Worm (Caenorhabditis elegans): ENCODE results near the gene C25H3.1.
A peak's percentile ranks its signal among the peaks of the same experiment; 100 is the strongest.

DNA sequence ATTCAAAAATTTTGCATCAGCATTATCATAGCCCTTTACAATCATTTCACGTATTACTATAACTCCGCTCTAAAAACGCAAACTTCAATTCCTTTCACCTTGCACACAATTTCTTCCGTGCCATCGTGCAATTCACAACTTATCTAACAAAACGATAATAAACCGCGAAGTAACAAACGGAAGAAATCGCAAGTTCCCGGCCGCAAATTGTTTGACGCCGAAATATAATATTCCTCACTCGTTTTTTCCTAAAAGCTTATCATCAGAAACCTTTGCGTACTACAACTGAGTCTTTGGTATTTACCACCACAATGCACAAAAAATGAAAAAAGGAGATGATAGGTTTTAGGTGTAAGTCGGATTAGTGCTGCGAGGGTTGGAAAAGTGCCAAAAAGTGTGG is 48.4 kb downstream of the C25H3.1 start:
- TF ChIP-seq ztf-11 (tag; optimal IDR thresholded peaks at IDR 0.05), result no peak
- TF ChIP-seq mab-5 (tag; optimal IDR thresholded peaks at IDR 0.05), result no peak
- no peak for TF ChIP-seq aly-2 (tag; optimal IDR thresholded peaks at IDR 0.05)
- TF ChIP-seq ZK546.5 (tag; optimal IDR thresholded peaks at IDR 0.05), result no peak
- TF ChIP-seq fos-1 (tag; optimal IDR thresholded peaks at IDR 0.05), result peak; percentile 82
- no peak for TF ChIP-seq C34F6.9 (tag; optimal IDR thresholded peaks at IDR 0.05)
- TF ChIP-seq egl-27 (tag; optimal IDR thresholded peaks at IDR 0.05), result no peak

Measured in whole organism, L2 larva.